Fruit fly (Drosophila melanogaster): ENCODE results near the gene sd.
A peak's percentile ranks its signal among the peaks of the same experiment; 100 is the strongest.

Gene sd

dm6 chrX:15802880-15803650 is 1.1 kb upstream of the sd start (continued):
- TF ChIP-seq klu (GFP tag; IDR thresholded peaks at IDR 0.05) (no peak), CG4360 (GFP tag; IDR thresholded peaks at IDR 0.05) (no peak), CG1602 (GFP tag; optimal IDR thresholded peaks at IDR 0.05) (no peak), CG34224 (GFP tag; IDR thresholded peaks at IDR 0.05; ENCODE audit: partially characterized antibody) (peak; percentile 84), CG6689 (GFP tag; IDR thresholded peaks at IDR 0.05) (no peak), CG12299 (tag; optimal IDR thresholded peaks at IDR 0.05) (no peak), CG17359 (tag; optimal IDR thresholded peaks at IDR 0.05) (no peak), CkIIα-i1 (GFP tag; IDR thresholded peaks at IDR 0.05) (no peak), trh (GFP tag; optimal IDR thresholded peaks at IDR 0.05) (no peak), Ada2b (GFP tag; IDR thresholded peaks at IDR 0.05) (no peak), cas (GFP tag; IDR thresholded peaks at IDR 0.05) (no peak), jing (GFP tag; optimal IDR thresholded peaks at IDR 0.05) (no peak), dmrt99B (tag; optimal IDR thresholded peaks at IDR 0.05) (peak; percentile 4), Antp (GFP tag; optimal IDR thresholded peaks at IDR 0.05) (no peak), bigmax (GFP tag; optimal IDR thresholded peaks at IDR 0.05) (no peak), nerfin-1 (tag; optimal IDR thresholded peaks at IDR 0.05) (no peak), dati (GFP tag; IDR thresholded peaks at IDR 0.05) (no peak), usp (GFP tag; optimal IDR thresholded peaks at IDR 0.05) (no peak), CG6272 (GFP tag; IDR thresholded peaks at IDR 0.05) (no peak), gsb-n (tag; optimal IDR thresholded peaks at IDR 0.05) (no peak), CG33557 (GFP tag; optimal IDR thresholded peaks at IDR 0.05) (no peak), CG13624 (GFP tag; optimal IDR thresholded peaks at IDR 0.05) (no peak), CG4282 (GFP tag; optimal IDR thresholded peaks at IDR 0.05) (no peak), CG3838 (GFP tag; optimal IDR thresholded peaks at IDR 0.05) (no peak), lab (GFP tag; optimal IDR thresholded peaks at IDR 0.05) (peak; percentile 10), slp2 (GFP tag; optimal IDR thresholded peaks at IDR 0.05) (no peak), insv (GFP tag; optimal IDR thresholded peaks at IDR 0.05) (no peak), CG34422 (GFP tag; IDR thresholded peaks at IDR 0.05) (no peak), CG13424 (tag; optimal IDR thresholded peaks at IDR 0.05) (peak; percentile 34), CG6791 (GFP tag; IDR thresholded peaks at IDR 0.05; ENCODE audit: partially characterized antibody) (peak; percentile 85), dm (GFP tag; optimal IDR thresholded peaks at IDR 0.05) (no peak), chif (GFP tag; optimal IDR thresholded peaks at IDR 0.05) (no peak), E2f2 (GFP tag; IDR thresholded peaks at IDR 0.05) (no peak), cad (GFP tag; optimal IDR thresholded peaks at IDR 0.05) (no peak), D19B (GFP tag; optimal IDR thresholded peaks at IDR 0.05) (no peak), oc (tag; optimal IDR thresholded peaks at IDR 0.05) (no peak), CrebB (tag; optimal IDR thresholded peaks at IDR 0.05) (no peak), hbn (GFP tag; IDR thresholded peaks at IDR 0.05; ENCODE audit: partially characterized antibody) (peak; percentile 66; the same call in 1 of the 2 replicates), her (GFP tag; optimal IDR thresholded peaks at IDR 0.05) (no peak), Nf-YA (GFP tag; IDR thresholded peaks at IDR 0.05) (no peak), CG6254 (GFP tag; optimal IDR thresholded peaks at IDR 0.05) (no peak), CG33213 (GFP tag; optimal IDR thresholded peaks at IDR 0.05) (no peak), CG6813 (GFP tag; optimal IDR thresholded peaks at IDR 0.05) (peak; percentile 24), CG12236 (GFP tag; optimal IDR thresholded peaks at IDR 0.05) (no peak), CG11695 (GFP tag; IDR thresholded peaks at IDR 0.05) (no peak), btn (GFP tag; optimal IDR thresholded peaks at IDR 0.05) (no peak), E2f1 (GFP tag; IDR thresholded peaks at IDR 0.05) (no peak), CG16815 (GFP tag; optimal IDR thresholded peaks at IDR 0.05) (no peak), tgo (GFP tag; IDR thresholded peaks at IDR 0.05) (0 out of 3 replicates have a peak, but pooled peaks have one; percentile 17), fd3F (GFP tag; optimal IDR thresholded peaks at IDR 0.05) (no peak), MBD-R2 (GFP tag; IDR thresholded peaks at IDR 0.05) (peak; percentile 44)
